Worm (Caenorhabditis elegans) whole organism, young adult: Measurements from ENCODE around the gene C28H8.5.

Experiments used
- B0261.1 ChIP-seq: sonication (generic microtip); optimal IDR thresholded peaks from 2 replicates; lab custom pipeline; 2016; ENCODE audit warnings: mild to moderate bottlenecking, missing genetic modification characterization, moderate library complexity, missing compliant biosample characterization
- F22D6.2 ChIP-seq: sonication (generic microtip); optimal IDR thresholded peaks from 2 replicates; lab custom pipeline; 2016; ENCODE audit warnings: mild to moderate bottlenecking, missing genetic modification characterization, missing compliant biosample characterization
- F23B12.7 ChIP-seq: sonication (generic microtip); optimal IDR thresholded peaks from 2 replicates; lab custom pipeline; 2017; ENCODE audit warnings: missing genetic modification characterization, mild to moderate bottlenecking, missing compliant biosample characterization, antibody characterized with exemption, moderate library complexity; ENCODE audit not compliant: insufficient read depth
- F37B4.10 ChIP-seq: fragments of 200-800 bp; sonication (Bioruptor generic); IDR thresholded peaks from 2 replicates; pipeline ENCODE4 v1.3.6; 2022; ENCODE audit warnings: missing genetic modification characterization, missing compliant biosample characterization
- Y53G8AR.9 ChIP-seq: fragments of 200-800 bp; sonication (Bioruptor generic); conservative IDR thresholded peaks from 2 replicates; pipeline ENCODE4 v1.3.6; 2022; ENCODE audit warnings: missing genetic modification reagents, missing genetic modification characterization, missing compliant biosample characterization
- Y56A3A.18 ChIP-seq: fragments of 200-800 bp; sonication (Bioruptor generic); IDR thresholded peaks from 2 replicates; pipeline ENCODE4 v1.3.6; 2022; ENCODE audit warnings: missing genetic modification reagents, missing genetic modification characterization, missing compliant biosample characterization
- ZK185.1 ChIP-seq: sonication (generic microtip); optimal IDR thresholded peaks from 2 replicates; lab custom pipeline; 2016; ENCODE audit warnings: mild to moderate bottlenecking, missing genetic modification characterization, missing compliant biosample characterization; ENCODE audit not compliant: poor library complexity, severe bottlenecking
- akir-1 ChIP-seq: fragments of 200-800 bp; sonication (Bioruptor generic); optimal IDR thresholded peaks from 2 replicates; lab custom pipeline; 2018; ENCODE audit warnings: mild to moderate bottlenecking, missing genetic modification characterization, moderate library complexity, missing compliant biosample characterization
- ama-1 ChIP-seq, 3 experiments: fragments of 150-350 bp in 1 of 3; sonication (generic microtip) in 2 of 3; optimal IDR thresholded peaks; 2 replicates each; lab custom pipeline; 2014 to 2018; ENCODE audit warnings: missing biosample characterization in 2 of 3, missing genetic modification characterization in 2 of 3, missing genetic modification reagents in 2 of 3
- aptf-3 ChIP-seq: fragments of 200-800 bp; sonication (Bioruptor generic); IDR thresholded peaks from 2 replicates; pipeline ENCODE4 v1.3.6; 2022; ENCODE audit warnings: missing genetic modification characterization, missing compliant biosample characterization
- atf-7 ChIP-seq: sonication (generic microtip); optimal IDR thresholded peaks from 2 replicates; lab custom pipeline; 2017; ENCODE audit warnings: mild to moderate bottlenecking, missing genetic modification characterization, missing compliant biosample characterization
- attf-3 ChIP-seq: fragments of 200-800 bp; sonication (Bioruptor generic); conservative IDR thresholded peaks from 2 replicates; pipeline ENCODE4 v1.3.6; 2022; ENCODE audit warnings: missing genetic modification reagents, missing genetic modification characterization, missing compliant biosample characterization
- attf-5 ChIP-seq: fragments of 200-800 bp; sonication (Bioruptor generic); optimal IDR thresholded peaks from 2 replicates; lab custom pipeline; 2018; ENCODE audit warnings: mild to moderate bottlenecking, missing genetic modification characterization, missing compliant biosample characterization
- attf-6 ChIP-seq: fragments of 200-800 bp; sonication (Bioruptor generic); IDR thresholded peaks from 2 replicates; pipeline ENCODE4 v1.3.6; 2022; ENCODE audit warnings: missing genetic modification reagents, missing genetic modification characterization, missing compliant biosample characterization
- cebp-1 ChIP-seq, 2 experiments: fragments of 200-800 bp in 1 of 2; sonication (Bioruptor generic) in 1 of 2; sonication (generic microtip) in 1 of 2; IDR thresholded peaks in 1 of 2; optimal IDR thresholded peaks in 1 of 2; 2 replicates each; pipeline versions ENCODE4 v1.3.6 to Lab custom; 2017 to 2022; ENCODE audit warnings: missing compliant biosample characterization in 2 of 2, missing genetic modification characterization in 2 of 2, mild to moderate bottlenecking in 1 of 2, missing genetic modification reagents in 1 of 2, moderate library complexity in 1 of 2
- ceh-58 ChIP-seq: fragments of 200-800 bp; sonication (Bioruptor generic); IDR thresholded peaks from 2 replicates; pipeline ENCODE4 v1.3.6; 2022; ENCODE audit warnings: missing genetic modification characterization, missing compliant biosample characterization
- dox-1 ChIP-seq: fragments of 200-800 bp; sonication (Bioruptor generic); IDR thresholded peaks from 2 replicates; pipeline ENCODE4 v1.3.6; 2022; ENCODE audit warnings: missing genetic modification reagents, missing genetic modification characterization, missing compliant biosample characterization
- egrh-3 ChIP-seq: fragments of 200-800 bp; sonication (Bioruptor generic); IDR thresholded peaks from 2 replicates; pipeline ENCODE4 v1.3.6; 2022; ENCODE audit warnings: missing genetic modification reagents, missing genetic modification characterization, missing compliant biosample characterization
- ekl-4 ChIP-seq: fragments of 200-800 bp; sonication (Bioruptor generic); IDR thresholded peaks from 2 replicates; pipeline ENCODE4 v1.3.6; 2022; ENCODE audit warnings: missing genetic modification reagents, missing genetic modification characterization, missing compliant biosample characterization
- ets-4 ChIP-seq: fragments of 200-800 bp; sonication (Bioruptor generic); optimal IDR thresholded peaks from 2 replicates; lab custom pipeline; 2018; ENCODE audit warnings: mild to moderate bottlenecking, missing genetic modification characterization, missing compliant biosample characterization
- hmg-20 ChIP-seq: fragments of 200-800 bp; sonication (Bioruptor generic); IDR thresholded peaks from 2 replicates; pipeline ENCODE4 v1.3.6; 2022; ENCODE audit warnings: missing genetic modification reagents, missing genetic modification characterization, missing compliant biosample characterization
- lag-1 ChIP-seq: fragments of 200-800 bp; sonication (Bioruptor generic); IDR thresholded peaks from 2 replicates; pipeline ENCODE4 v1.3.6; 2022; ENCODE audit warnings: missing genetic modification reagents, missing genetic modification characterization, missing compliant biosample characterization
- let-607 ChIP-seq, 2 experiments: fragments of 200-800 bp in 1 of 2; sonication (Bioruptor generic) in 1 of 2; sonication (generic microtip) in 1 of 2; optimal IDR thresholded peaks; 2 replicates each; lab custom pipeline; 2016 to 2018; ENCODE audit warnings: mild to moderate bottlenecking in 2 of 2, missing compliant biosample characterization in 2 of 2, missing genetic modification characterization in 2 of 2, moderate library complexity in 2 of 2, missing genotype in 1 of 2
- lin-26 ChIP-seq: fragments of 200-800 bp; sonication (Bioruptor generic); IDR thresholded peaks from 2 replicates; pipeline ENCODE4 v1.3.6; 2022; ENCODE audit warnings: missing genetic modification reagents, missing genetic modification characterization, missing compliant biosample characterization
- lin-35 ChIP-seq, 3 experiments: fragments of 150-350 bp in 2 of 3; sonication (generic microtip) in 1 of 3; optimal IDR thresholded peaks; 2 replicates each; lab custom pipeline; 2014 to 2018; ENCODE audit warnings: missing biosample characterization in 3 of 3, missing genetic modification characterization in 3 of 3, missing genetic modification reagents in 3 of 3
- lin-54 ChIP-seq: fragments of 200-800 bp; sonication (Bioruptor generic); optimal IDR thresholded peaks from 2 replicates; lab custom pipeline; 2018; ENCODE audit warnings: mild to moderate bottlenecking, missing genetic modification characterization, missing compliant biosample characterization
- lsl-1 ChIP-seq: fragments of 200-800 bp; sonication (Bioruptor generic); optimal IDR thresholded peaks from 2 replicates; lab custom pipeline; 2018; ENCODE audit warnings: mild to moderate bottlenecking, missing genetic modification characterization, moderate library complexity, missing compliant biosample characterization
- madf-10 ChIP-seq: sonication (generic microtip); optimal IDR thresholded peaks from 2 replicates; lab custom pipeline; 2016; ENCODE audit warnings: mild to moderate bottlenecking, missing genetic modification characterization, missing compliant biosample characterization
- nfyb-1 ChIP-seq: fragments of 200-800 bp; sonication (Bioruptor generic); IDR thresholded peaks from 2 replicates; pipeline ENCODE4 v1.3.6; 2022; ENCODE audit warnings: missing genetic modification reagents, missing genetic modification characterization, missing compliant biosample characterization
- nhr-80 ChIP-seq: sonication (generic microtip); optimal IDR thresholded peaks from 2 replicates; lab custom pipeline; 2016; ENCODE audit warnings: missing genetic modification characterization, missing compliant biosample characterization
- nhr-90 ChIP-seq: sonication (generic microtip); optimal IDR thresholded peaks from 2 replicates; lab custom pipeline; 2016; ENCODE audit warnings: missing genotype, mild to moderate bottlenecking, missing genetic modification characterization, missing compliant biosample characterization
- pbrm-1 ChIP-seq: fragments of 200-800 bp; sonication (Bioruptor generic); IDR thresholded peaks from 2 replicates; pipeline ENCODE4 v1.3.6; 2022; ENCODE audit warnings: missing genetic modification reagents, missing genetic modification characterization, missing compliant biosample characterization
- pha-4 ChIP-seq: fragments of 150-350 bp; sonication (generic microtip); optimal IDR thresholded peaks from 2 replicates; lab custom pipeline; 2014; ENCODE audit warnings: missing biosample characterization, missing genetic modification reagents, missing genetic modification characterization
- repo-1 ChIP-seq: sonication (generic microtip); optimal IDR thresholded peaks from 2 replicates; lab custom pipeline; 2017; ENCODE audit warnings: mild to moderate bottlenecking, missing genetic modification characterization, missing compliant biosample characterization
- sea-2 ChIP-seq: fragments of 200-800 bp; sonication (Bioruptor generic); IDR thresholded peaks from 2 replicates; pipeline ENCODE4 v1.3.6; 2022; ENCODE audit warnings: missing genetic modification characterization, missing compliant biosample characterization
- snpc-4 ChIP-seq, 5 experiments: fragments of 150-350 bp in 1 of 5; sonication (generic microtip) in 4 of 5; optimal IDR thresholded peaks; 2 replicates each; lab custom pipeline; 2014 to 2018; ENCODE audit warnings: missing genetic modification characterization in 5 of 5, missing biosample characterization in 3 of 5, antibody characterized with exemption in 2 of 5, mild to moderate bottlenecking in 2 of 5, missing compliant biosample characterization in 2 of 5, missing genotype in 2 of 5, moderate library complexity in 2 of 5, missing genetic modification reagents in 1 of 5
- somi-1 ChIP-seq: fragments of 200-800 bp; sonication (Bioruptor generic); optimal IDR thresholded peaks from 2 replicates; lab custom pipeline; 2018; ENCODE audit warnings: mild to moderate bottlenecking, missing genetic modification characterization, missing compliant biosample characterization
- sptf-2 ChIP-seq: fragments of 200-800 bp; sonication (Bioruptor generic); optimal IDR thresholded peaks from 2 replicates; lab custom pipeline; 2018; ENCODE audit warnings: mild to moderate bottlenecking, missing genetic modification characterization, missing compliant biosample characterization
- tbp1 ChIP-seq: fragments of 200-800 bp; sonication (Bioruptor generic); optimal IDR thresholded peaks from 2 replicates; lab custom pipeline; 2018; ENCODE audit warnings: mild to moderate bottlenecking, missing genetic modification characterization, missing compliant biosample characterization
- tbx-9 ChIP-seq: sonication (generic microtip); optimal IDR thresholded peaks from 2 replicates; lab custom pipeline; 2016; ENCODE audit warnings: borderline replicate concordance, missing genetic modification characterization, inconsistent platforms, missing compliant biosample characterization
- unc-130 ChIP-seq: sonication (generic microtip); optimal IDR thresholded peaks from 2 replicates; lab custom pipeline; 2016; ENCODE audit warnings: missing genetic modification reagents, missing genetic modification characterization, missing compliant biosample characterization
- ztf-18 ChIP-seq: sonication (generic microtip); optimal IDR thresholded peaks from 2 replicates; lab custom pipeline; 2016; ENCODE audit warnings: missing genotype, mild to moderate bottlenecking, missing genetic modification characterization, missing compliant biosample characterization
- ztf-22 ChIP-seq: fragments of 200-800 bp; sonication (Bioruptor generic); optimal IDR thresholded peaks from 2 replicates; lab custom pipeline; 2018; ENCODE audit warnings: mild to moderate bottlenecking, missing genetic modification characterization, moderate library complexity, missing compliant biosample characterization
- ztf-28 ChIP-seq: fragments of 200-800 bp; sonication (Bioruptor generic); IDR thresholded peaks from 2 replicates; pipeline ENCODE4 v1.3.6; 2022; ENCODE audit warnings: missing genetic modification reagents, missing genetic modification characterization, missing compliant biosample characterization

The C28H8.5 gene

ce11 chrIII:5872288-5872687 is 11.8 kb upstream of the C28H8.5 start:
- TF ChIP-seq attf-6 (GFP tag; lab: Robert Waterston, UW): no peak
- TF ChIP-seq pha-4 (tag; lab: Kevin White, UChicago): no peak
- no peak for TF ChIP-seq ets-4
- TF ChIP-seq let-607 (tag; optimal IDR thresholded peaks at IDR 0.05; lab: Kevin White, UChicago): no peak
- TF ChIP-seq aptf-3 (GFP tag; lab: Robert Waterston, UW): no peak
- no peak for TF ChIP-seq F37B4.10 (GFP tag; lab: Robert Waterston, UW)
- no peak for TF ChIP-seq lin-35 (GFP tag; optimal IDR thresholded peaks at IDR 0.05; lab: Kevin White, UChicago)
- no peak for TF ChIP-seq sptf-2
- no peak for TF ChIP-seq hmg-20
- TF ChIP-seq dox-1 (GFP tag; lab: Robert Waterston, UW): no peak
- no peak for TF ChIP-seq ztf-18 (tag; lab: Kevin White, UChicago)
- TF ChIP-seq, all 124 proteins: peak for 0

ce11 chrIII:5874263-5874662 is 9.8 kb upstream of the C28H8.5 start:
- TF ChIP-seq tbp1 (GFP tag; lab: Kevin White, UChicago) (peak; percentile 4), Y53G8AR.9 (peak; percentile 74), lag-1 (GFP tag; lab: Robert Waterston, UW) (no peak), ama-1 (optimal IDR thresholded peaks at IDR 0.05; lab: Kevin White, UChicago) (peak; percentile 89), ama-1 (GFP tag; optimal IDR thresholded peaks at IDR 0.05; lab: Kevin White, UChicago) (peak in 1 of 2 experiments; percentile 3), egrh-3 (GFP tag; lab: Robert Waterston, UW) (no peak), ets-4 (no peak), nhr-80 (tag; lab: Kevin White, UChicago) (peak; percentile 67), nfyb-1 (peak; percentile 62), ZK185.1 (tag; lab: Kevin White, UChicago) (peak; percentile 42), attf-5 (GFP tag; lab: Kevin White, UChicago) (no peak), pbrm-1 (GFP tag; lab: Robert Waterston, UW) (peak; percentile 16; the same call in 1 of the 2 replicates), akir-1 (GFP tag; lab: Kevin White, UChicago) (no peak), lsl-1 (GFP tag; lab: Kevin White, UChicago) (no peak), somi-1 (GFP tag; lab: Kevin White, UChicago) (peak; percentile 57), ceh-58 (GFP tag; lab: Robert Waterston, UW) (no peak), repo-1 (peak; percentile 60), madf-10 (tag; lab: Kevin White, UChicago) (peak; percentile 38), F37B4.10 (GFP tag; lab: Robert Waterston, UW) (no peak), cebp-1 (GFP tag; IDR thresholded peaks at IDR 0.05; lab: Robert Waterston, UW) (no peak), cebp-1 (tag; optimal IDR thresholded peaks at IDR 0.05; lab: Kevin White, UChicago) (peak; percentile 21), tbx-9 (no peak), let-607 (tag; optimal IDR thresholded peaks at IDR 0.05; lab: Kevin White, UChicago) (peak in 1 of 2 experiments; percentile 58), attf-6 (GFP tag; lab: Robert Waterston, UW) (no peak), ekl-4 (GFP tag; lab: Robert Waterston, UW) (peak; percentile 65), ztf-22 (GFP tag; lab: Kevin White, UChicago) (no peak), F22D6.2 (tag; lab: Kevin White, UChicago) (no peak), lin-54 (peak; percentile 19), nhr-90 (tag; lab: Kevin White, UChicago) (peak; percentile 57), unc-130 (no peak), sea-2 (GFP tag; lab: Robert Waterston, UW) (no peak), atf-7 (tag; lab: Kevin White, UChicago) (peak; percentile 37), lin-26 (GFP tag; lab: Robert Waterston, UW) (peak; percentile 73; the same call in 1 of the 2 replicates), Y56A3A.18 (GFP tag; lab: Robert Waterston, UW) (no peak), dox-1 (GFP tag; lab: Robert Waterston, UW) (no peak), ztf-28 (no peak), snpc-4 (GFP tag; optimal IDR thresholded peaks at IDR 0.05; lab: Kevin White, UChicago) (no peak), snpc-4 (tag; optimal IDR thresholded peaks at IDR 0.05; lab: Kevin White, UChicago) (no peak), B0261.1 (no peak), attf-3 (GFP tag; lab: Robert Waterston, UW) (no peak), F23B12.7 (no peak)
